Fruit fly (Drosophila melanogaster) whole organism: ENCODE data around the gene CG33635.
A peak's percentile ranks its signal among the peaks of the same experiment; 100 is the strongest.

ENCODE experiments used
- CG8478 ChIP-seq: fragments of >200 bp; optimal IDR thresholded peaks from 2 replicates; lab custom pipeline; 2018; ENCODE audit warnings: inconsistent platforms
- Dll ChIP-seq: fragments of >200 bp; optimal IDR thresholded peaks from 2 replicates; lab custom pipeline; 2017
- EcR ChIP-seq, 2 experiments: fragments of >200 bp; optimal IDR thresholded peaks; 2 replicates each; lab custom pipeline; 2017; ENCODE audit warnings: missing biosample characterization in 2 of 2, missing genetic modification characterization in 2 of 2, missing genetic modification reagents in 2 of 2
- pan ChIP-seq: fragments of >200 bp; optimal IDR thresholded peaks from 2 replicates; lab custom pipeline; 2017
- psq ChIP-seq: fragments of >200 bp; optimal IDR thresholded peaks from 2 replicates; lab custom pipeline; 2017
- usp ChIP-seq: fragments of >200 bp; optimal IDR thresholded peaks from 2 replicates; lab custom pipeline; 2017; ENCODE audit warnings: missing biosample characterization, missing genetic modification characterization, mixed read lengths

The CG33635 gene

dm6 chr2L:128977-129941 is 29.2 kb downstream of the CG33635 start:
- TF ChIP-seq Dll (lab: Kevin White, UChicago): no peak
- peak; percentile 58 for TF ChIP-seq CG8478

dm6 chr2L:128296-128715 is 30.2 kb downstream of the CG33635 start:
- TF ChIP-seq pan (lab: Kevin White, UChicago): no peak
- no peak for TF ChIP-seq Dll (lab: Kevin White, UChicago)
- TF ChIP-seq usp (GFP tag; lab: Kevin White, UChicago): no peak
- TF ChIP-seq CG8478: no peak
- no peak for TF ChIP-seq psq
- TF ChIP-seq EcR (GFP tag; optimal IDR thresholded peaks at IDR 0.05; lab: Kevin White, UChicago): no peak

- TF ChIP-seq pan (lab: Kevin White, UChicago) (no peak), Dll (lab: Kevin White, UChicago) (no peak), EcR (GFP tag; optimal IDR thresholded peaks at IDR 0.05; lab: Kevin White, UChicago) (no peak), CG8478 (no peak), psq (no peak), usp (GFP tag; lab: Kevin White, UChicago) (no peak)
Observed at dm6 chr2L:125364-126252, 32.9 kb downstream of the CG33635 start.

- TF ChIP-seq Dll (lab: Kevin White, UChicago) (no peak), pan (lab: Kevin White, UChicago) (no peak), usp (GFP tag; lab: Kevin White, UChicago) (no peak), EcR (GFP tag; optimal IDR thresholded peaks at IDR 0.05; lab: Kevin White, UChicago) (no peak), CG8478 (no peak), psq (no peak)
Observed at dm6 chr2L:123007-123327, 35.5 kb downstream of the CG33635 start.

- TF ChIP-seq psq: no peak
- no peak for TF ChIP-seq CG8478
- no peak for TF ChIP-seq usp (GFP tag; lab: Kevin White, UChicago)
- TF ChIP-seq pan (lab: Kevin White, UChicago): no peak
Observed at dm6 chr2L:122167-123006, 36.1 kb downstream of the CG33635 start.

DNA sequence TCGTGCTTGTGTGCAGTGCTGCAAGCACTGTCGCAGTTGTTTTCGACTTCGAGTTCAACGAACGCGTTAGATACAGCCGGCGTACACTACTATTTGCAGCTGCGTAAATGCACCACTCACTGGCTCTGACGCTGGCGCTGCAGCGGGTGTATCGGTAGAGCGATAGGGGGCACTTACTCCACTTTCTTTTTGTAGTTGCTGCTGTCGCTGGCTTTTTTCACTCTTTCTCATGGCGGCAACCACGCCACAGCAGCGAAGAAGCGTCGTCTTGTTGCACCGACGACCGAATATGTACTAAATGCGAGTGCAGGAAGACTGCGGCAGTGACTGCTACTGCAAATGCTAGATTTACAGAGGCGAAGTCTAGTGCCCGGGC is 37.0 kb downstream of the CG33635 start, which contains the start of gene CG4822:
Gene CG4822, minus strand, starts transcription at position 299 of the 376 bp plus-strand sequence.
- no peak for TF ChIP-seq pan (lab: Kevin White, UChicago)
- TF ChIP-seq EcR (GFP tag; optimal IDR thresholded peaks at IDR 0.05; lab: Kevin White, UChicago): peak in 1 of 2 experiments; percentile 91

dm6 chr2L:120492-121455 is 37.7 kb downstream of the CG33635 start:
- no peak for TF ChIP-seq pan (lab: Kevin White, UChicago)
- no peak for TF ChIP-seq Dll (lab: Kevin White, UChicago)
- no peak for TF ChIP-seq usp (GFP tag; lab: Kevin White, UChicago)
- TF ChIP-seq psq: no peak
- TF ChIP-seq CG8478: no peak
- TF ChIP-seq EcR (GFP tag; optimal IDR thresholded peaks at IDR 0.05; lab: Kevin White, UChicago): no peak

dm6 chr2L:117750-118149 is 40.7 kb downstream of the CG33635 start:
- TF ChIP-seq Dll (lab: Kevin White, UChicago) (no peak), EcR (GFP tag; optimal IDR thresholded peaks at IDR 0.05; lab: Kevin White, UChicago) (no peak), usp (GFP tag; lab: Kevin White, UChicago) (no peak), CG8478 (no peak), psq (no peak), pan (lab: Kevin White, UChicago) (no peak)

dm6 chr2L:116388-116787 is 42.1 kb downstream of the CG33635 start, which contains the start of gene CG13694:
Gene CG13694, minus strand, starts transcription at chr2L:116488.
- TF ChIP-seq EcR (GFP tag; optimal IDR thresholded peaks at IDR 0.05; lab: Kevin White, UChicago) (no peak), psq (no peak), Dll (lab: Kevin White, UChicago) (no peak), pan (lab: Kevin White, UChicago) (no peak), CG8478 (no peak), usp (GFP tag; lab: Kevin White, UChicago) (no peak)

dm6 chr2L:114429-114828 is 44.0 kb downstream of the CG33635 start, which contains the start of gene ND-15:
Gene ND-15, plus strand, starts transcription at chr2L:114726.
- TF ChIP-seq Dll (lab: Kevin White, UChicago) (no peak), EcR (GFP tag; optimal IDR thresholded peaks at IDR 0.05; lab: Kevin White, UChicago) (no peak), psq (no peak), CG8478 (no peak), usp (GFP tag; lab: Kevin White, UChicago) (no peak), pan (lab: Kevin White, UChicago) (no peak)
